Worm (Caenorhabditis elegans) whole organism, L2 larva: ENCODE data around the gene F27E5.3.

ENCODE experiments used
- F13H6.1 ChIP-seq: sonication (generic microtip); optimal IDR thresholded peaks from 2 replicates; lab custom pipeline; 2016; ENCODE audit warnings: missing genetic modification characterization, missing compliant biosample characterization
- R02D3.7 ChIP-seq: fragments of 150-350 bp; optimal IDR thresholded peaks from 2 replicates; lab custom pipeline; 2014; ENCODE audit warnings: missing biosample characterization, missing genetic modification characterization
- ZK546.5 ChIP-seq: sonication (generic microtip); optimal IDR thresholded peaks from 2 replicates; lab custom pipeline; 2017; ENCODE audit warnings: missing biosample characterization, missing genetic modification characterization
- alr-1 ChIP-seq: fragments of 150-350 bp; optimal IDR thresholded peaks from 2 replicates; lab custom pipeline; 2014; ENCODE audit warnings: missing biosample characterization, missing genetic modification characterization
- aly-2 ChIP-seq: fragments of 150-350 bp; optimal IDR thresholded peaks from 2 replicates; lab custom pipeline; 2014; ENCODE audit warnings: missing biosample characterization, missing genetic modification characterization
- ama-1 ChIP-seq: fragments of 150-350 bp; optimal IDR thresholded peaks from 2 replicates; lab custom pipeline; 2018; ENCODE audit warnings: inconsistent platforms
- blmp-1 ChIP-seq: sonication (generic microtip); optimal IDR thresholded peaks from 2 replicates; lab custom pipeline; 2017; ENCODE audit warnings: missing genetic modification characterization, mild to moderate bottlenecking, missing compliant biosample characterization, antibody characterized with exemption, moderate library complexity; ENCODE audit not compliant: insufficient read depth
- ceh-16 ChIP-seq: fragments of 150-350 bp; optimal IDR thresholded peaks from 2 replicates; lab custom pipeline; 2014; ENCODE audit warnings: missing biosample characterization, missing genetic modification characterization
- ceh-82 ChIP-seq: fragments of 150-350 bp; optimal IDR thresholded peaks from 2 replicates; lab custom pipeline; 2014; ENCODE audit warnings: missing biosample characterization, missing genetic modification characterization
- dmd-4 ChIP-seq: sonication (generic microtip); optimal IDR thresholded peaks from 2 replicates; lab custom pipeline; 2017; ENCODE audit warnings: missing biosample characterization, missing genetic modification characterization
- egl-27 ChIP-seq: sonication (generic microtip); optimal IDR thresholded peaks from 3 replicates; lab custom pipeline; 2017; ENCODE audit warnings: missing biosample characterization, missing genetic modification reagents, missing genetic modification characterization
- elt-1 ChIP-seq: fragments of 150-350 bp; optimal IDR thresholded peaks from 2 replicates; lab custom pipeline; 2014; ENCODE audit warnings: missing biosample characterization, missing genetic modification characterization
- fos-1 ChIP-seq: fragments of 150-350 bp; optimal IDR thresholded peaks from 2 replicates; lab custom pipeline; 2014; ENCODE audit warnings: missing biosample characterization, missing genetic modification characterization
- gmeb-1 ChIP-seq: fragments of 150-350 bp; optimal IDR thresholded peaks from 2 replicates; lab custom pipeline; 2014; ENCODE audit warnings: missing biosample characterization, missing genetic modification characterization
- lin-11 ChIP-seq: fragments of 150-350 bp; sonication (generic microtip); optimal IDR thresholded peaks from 2 replicates; lab custom pipeline; 2014; ENCODE audit warnings: missing biosample characterization, missing genetic modification characterization, inconsistent platforms, mixed read lengths
- lin-13 ChIP-seq: fragments of 150-350 bp; optimal IDR thresholded peaks from 2 replicates; lab custom pipeline; 2014; ENCODE audit warnings: missing biosample characterization, missing genetic modification reagents, missing genetic modification characterization
- lin-39 ChIP-seq: fragments of 150-350 bp; optimal IDR thresholded peaks from 2 replicates; lab custom pipeline; 2014; ENCODE audit warnings: missing biosample characterization, missing genetic modification reagents, missing genetic modification characterization
- lsy-2 ChIP-seq, 2 experiments: fragments of 150-350 bp in 1 of 2; sonication (generic microtip) in 1 of 2; optimal IDR thresholded peaks; 2 replicates each; lab custom pipeline; 2014 to 2017; ENCODE audit warnings: missing biosample characterization in 2 of 2, missing genetic modification characterization in 2 of 2
- mab-5 ChIP-seq: fragments of 150-350 bp; optimal IDR thresholded peaks from 2 replicates; lab custom pipeline; 2014; ENCODE audit warnings: missing biosample characterization, missing genetic modification characterization
- mbf-1 ChIP-seq: sonication (generic microtip); optimal IDR thresholded peaks from 2 replicates; lab custom pipeline; 2017; ENCODE audit warnings: missing biosample characterization, missing genetic modification characterization
- mdl-1 ChIP-seq, 2 experiments: fragments of 150-350 bp in 1 of 2; sonication (generic microtip) in 1 of 2; optimal IDR thresholded peaks; 2 replicates each; lab custom pipeline; 2017; ENCODE audit warnings: missing biosample characterization in 2 of 2, missing genetic modification characterization in 2 of 2
- nhr-10 ChIP-seq: sonication (generic microtip); optimal IDR thresholded peaks from 2 replicates; lab custom pipeline; 2017; ENCODE audit warnings: missing biosample characterization, missing genetic modification characterization
- nhr-11 ChIP-seq: fragments of 150-350 bp; optimal IDR thresholded peaks from 2 replicates; lab custom pipeline; 2014; ENCODE audit warnings: missing biosample characterization, missing genetic modification characterization
- nhr-12 ChIP-seq: fragments of 150-350 bp; optimal IDR thresholded peaks from 2 replicates; lab custom pipeline; 2014; ENCODE audit warnings: missing biosample characterization, missing genetic modification characterization
- nhr-21 ChIP-seq: fragments of 150-350 bp; optimal IDR thresholded peaks from 2 replicates; lab custom pipeline; 2014; ENCODE audit warnings: missing biosample characterization, missing genetic modification characterization
- nhr-23 ChIP-seq: fragments of 150-350 bp; optimal IDR thresholded peaks from 2 replicates; lab custom pipeline; 2014; ENCODE audit warnings: missing biosample characterization, missing genetic modification reagents, missing genetic modification characterization
- nhr-25 ChIP-seq: fragments of 150-350 bp; sonication (generic microtip); optimal IDR thresholded peaks from 3 replicates; lab custom pipeline; 2014; ENCODE audit warnings: missing biosample characterization, missing genetic modification characterization
- nhr-6 ChIP-seq: fragments of 150-350 bp; optimal IDR thresholded peaks from 2 replicates; lab custom pipeline; 2014; ENCODE audit warnings: missing biosample characterization, missing genetic modification characterization
- nhr-77 ChIP-seq: fragments of 150-350 bp; optimal IDR thresholded peaks from 2 replicates; lab custom pipeline; 2014; ENCODE audit warnings: missing biosample characterization, missing genetic modification characterization
- peb-1 ChIP-seq: fragments of 150-350 bp; optimal IDR thresholded peaks from 2 replicates; lab custom pipeline; 2014; ENCODE audit warnings: missing biosample characterization, missing genetic modification characterization
- skn-1 ChIP-seq: sonication (generic microtip); optimal IDR thresholded peaks from 2 replicates; lab custom pipeline; 2017; ENCODE audit warnings: missing biosample characterization, missing genetic modification characterization
- sma-3 ChIP-seq: sonication (generic microtip); optimal IDR thresholded peaks from 2 replicates; lab custom pipeline; 2016; ENCODE audit warnings: missing genetic modification reagents, missing genetic modification characterization, missing compliant biosample characterization
- sma-9 ChIP-seq, 2 experiments: fragments of 150-350 bp in 1 of 2; sonication (generic microtip) in 1 of 2; optimal IDR thresholded peaks; 2 replicates each; lab custom pipeline; 2014 to 2016; ENCODE audit warnings: missing genetic modification characterization in 2 of 2, mild to moderate bottlenecking in 1 of 2, missing biosample characterization in 1 of 2, missing compliant biosample characterization in 1 of 2, missing genetic modification reagents in 1 of 2, moderate library complexity in 1 of 2
- snpc-4 ChIP-seq: fragments of 150-350 bp; optimal IDR thresholded peaks from 2 replicates; lab custom pipeline; 2014; ENCODE audit warnings: missing biosample characterization, missing genetic modification characterization
- unc-55 ChIP-seq: fragments of 150-350 bp; sonication (generic microtip); optimal IDR thresholded peaks from 3 replicates; lab custom pipeline; 2014; ENCODE audit warnings: missing biosample characterization, missing genetic modification reagents, missing genetic modification characterization
- zag-1 ChIP-seq: fragments of 150-350 bp; optimal IDR thresholded peaks from 2 replicates; lab custom pipeline; 2014; ENCODE audit warnings: missing biosample characterization, missing genetic modification characterization

Gene F27E5.3

DNA sequence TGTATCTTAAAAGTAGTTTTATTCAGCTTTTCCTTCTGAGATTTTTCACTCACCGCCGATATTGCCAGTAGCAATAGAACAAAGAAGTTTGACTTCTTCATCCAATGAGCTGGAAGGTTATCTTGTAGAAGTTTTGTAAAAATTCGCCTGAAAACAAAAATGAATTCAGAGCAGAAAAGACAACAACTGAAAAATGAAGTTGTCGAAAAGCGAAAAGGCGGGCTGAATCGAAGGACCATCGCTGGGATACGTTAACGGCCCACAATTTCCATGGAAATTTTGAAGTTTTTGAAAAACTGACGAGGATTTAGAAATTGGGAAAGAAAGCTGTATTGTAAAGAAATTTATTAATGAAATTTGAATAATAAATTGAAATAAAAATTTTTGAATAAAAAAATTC is 22.3 kb downstream of the F27E5.3 start, which contains the start of gene lov-1:
TSS of gene lov-1 (minus strand) at position 101 of the 400 bp plus-strand sequence.
- TF ChIP-seq nhr-6 (tag; lab: Kevin White, UChicago) (no peak), mdl-1 (tag; optimal IDR thresholded peaks at IDR 0.05; lab: Kevin White, UChicago) (no peak), egl-27 (tag; lab: Kevin White, UChicago) (no peak), sma-9 (GFP tag; optimal IDR thresholded peaks at IDR 0.05; lab: Kevin White, UChicago) (no peak), sma-9 (tag; optimal IDR thresholded peaks at IDR 0.05; lab: Kevin White, UChicago) (no peak), ceh-16 (tag; lab: Kevin White, UChicago) (no peak), nhr-11 (no peak), ama-1 (no peak), lsy-2 (tag; optimal IDR thresholded peaks at IDR 0.05; lab: Kevin White, UChicago) (no peak)

- no peak for TF ChIP-seq lin-11 (tag; lab: Kevin White, UChicago)
- no peak for TF ChIP-seq mdl-1 (tag; optimal IDR thresholded peaks at IDR 0.05; lab: Kevin White, UChicago)
- TF ChIP-seq nhr-12 (tag; lab: Kevin White, UChicago) = no peak
- no peak for TF ChIP-seq zag-1 (tag; lab: Kevin White, UChicago)
- no peak for TF ChIP-seq sma-9 (GFP tag; optimal IDR thresholded peaks at IDR 0.05; lab: Kevin White, UChicago)
- TF ChIP-seq sma-9 (tag; optimal IDR thresholded peaks at IDR 0.05; lab: Kevin White, UChicago) = no peak
- TF ChIP-seq ZK546.5 (tag; lab: Kevin White, UChicago) = no peak
- TF ChIP-seq lin-13 (GFP tag; lab: Kevin White, UChicago) = no peak
- no peak for TF ChIP-seq nhr-21 (tag; lab: Kevin White, UChicago)
- TF ChIP-seq sma-3 (GFP tag; lab: Kevin White, UChicago) = no peak
- no peak for TF ChIP-seq skn-1
- TF ChIP-seq unc-55 (GFP tag; lab: Kevin White, UChicago) = no peak
- TF ChIP-seq fos-1 (tag; lab: Kevin White, UChicago) = no peak
- no peak for TF ChIP-seq nhr-11
- TF ChIP-seq alr-1 (tag; lab: Kevin White, UChicago) = no peak
- no peak for TF ChIP-seq ceh-82 (tag; lab: Kevin White, UChicago)
- TF ChIP-seq R02D3.7 (tag; lab: Kevin White, UChicago) = no peak
- no peak for TF ChIP-seq F13H6.1 (tag; lab: Kevin White, UChicago)
Observed at ce11 chrII:10116690-10117089, 27.3 kb downstream of the F27E5.3 start.

- TF ChIP-seq mab-5 = no peak
- TF ChIP-seq nhr-77 (tag; lab: Kevin White, UChicago) = no peak
- TF ChIP-seq mdl-1 (tag; optimal IDR thresholded peaks at IDR 0.05; lab: Kevin White, UChicago) = no peak
- TF ChIP-seq nhr-25 (tag; lab: Kevin White, UChicago) = no peak
- no peak for TF ChIP-seq ama-1
- TF ChIP-seq lsy-2 (tag; optimal IDR thresholded peaks at IDR 0.05; lab: Kevin White, UChicago) = no peak
Observed at ce11 chrII:10108377-10108776, 35.6 kb downstream of the F27E5.3 start, which contains the start of the genes ZK945.7 and ZK945.8. TSS of gene ZK945.7 (minus strand) at chrII:10108477. TSS of gene ZK945.8 (plus strand) at chrII:10108651.

DNA sequence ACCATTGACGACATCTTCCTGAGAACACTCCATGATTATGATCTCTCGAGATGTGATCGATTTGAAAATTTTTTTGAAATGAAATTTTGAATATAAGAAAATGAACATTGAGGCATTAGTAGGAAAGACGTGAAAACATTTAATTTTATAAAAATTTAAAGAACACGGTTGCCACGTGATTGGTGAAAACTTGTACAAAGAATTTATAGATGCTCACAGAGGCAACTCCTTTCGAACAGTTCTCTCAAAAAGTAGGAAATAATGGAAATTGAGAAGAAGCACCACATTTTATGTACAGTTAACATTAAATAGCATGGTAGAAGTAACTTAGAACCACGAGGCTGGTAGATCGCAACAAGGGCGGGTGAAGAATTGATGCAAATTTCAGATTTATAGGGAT is 37.1 kb downstream of the F27E5.3 start, which contains the start of gene ZK945.6:
TSS of gene ZK945.6 (minus strand) at position 101 of the 400 bp plus-strand sequence.
- no peak for TF ChIP-seq nhr-25 (tag; lab: Kevin White, UChicago)
- TF ChIP-seq peb-1 (tag; lab: Kevin White, UChicago) = no peak
- TF ChIP-seq gmeb-1 = no peak
- no peak for TF ChIP-seq mdl-1 (tag; optimal IDR thresholded peaks at IDR 0.05; lab: Kevin White, UChicago)
- no peak for TF ChIP-seq lin-39 (tag; lab: Kevin White, UChicago)
- TF ChIP-seq skn-1 = no peak
- no peak for TF ChIP-seq elt-1 (tag; lab: Kevin White, UChicago)
- no peak for TF ChIP-seq nhr-10 (tag; lab: Kevin White, UChicago)
- no peak for TF ChIP-seq zag-1 (tag; lab: Kevin White, UChicago)
- TF ChIP-seq alr-1 (tag; lab: Kevin White, UChicago) = no peak
- TF ChIP-seq ceh-82 (tag; lab: Kevin White, UChicago) = no peak
- TF ChIP-seq nhr-21 (tag; lab: Kevin White, UChicago) = no peak
- no peak for TF ChIP-seq nhr-11
- no peak for TF ChIP-seq ceh-16 (tag; lab: Kevin White, UChicago)
- no peak for TF ChIP-seq snpc-4
- no peak for TF ChIP-seq nhr-77 (tag; lab: Kevin White, UChicago)
- no peak for TF ChIP-seq lsy-2 (tag; optimal IDR thresholded peaks at IDR 0.05; lab: Kevin White, UChicago)
- TF ChIP-seq blmp-1 = no peak
- TF ChIP-seq lin-11 (tag; lab: Kevin White, UChicago) = no peak

DNA sequence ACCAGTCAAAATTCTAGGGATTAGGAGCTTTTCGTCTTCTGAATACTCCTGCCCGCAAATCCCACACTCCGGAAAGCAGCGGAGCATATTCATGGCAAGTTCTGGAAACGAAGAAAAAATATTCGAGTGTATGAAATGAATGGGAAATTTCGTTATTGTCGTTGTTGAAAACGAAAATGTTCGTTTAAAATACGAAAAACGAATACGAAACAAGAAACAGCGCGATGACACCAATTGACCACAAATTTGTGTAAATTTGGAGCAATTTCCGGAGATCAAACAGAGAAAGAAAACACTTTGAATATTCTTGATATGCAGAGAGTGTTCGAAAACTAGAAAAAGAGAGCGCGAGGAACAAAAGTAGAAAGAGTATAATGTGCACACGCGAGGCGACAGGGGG is 38.4 kb downstream of the F27E5.3 start, which contains the start of gene ZK945.4:
TSS of gene ZK945.4 (minus strand) at position 101 of the 400 bp plus-strand sequence.
- TF ChIP-seq nhr-23 (tag; lab: Kevin White, UChicago) = no peak
- TF ChIP-seq mbf-1 (tag; lab: Kevin White, UChicago) = no peak
- TF ChIP-seq ceh-16 (tag; lab: Kevin White, UChicago) = no peak
- TF ChIP-seq dmd-4 (tag; lab: Kevin White, UChicago) = no peak
- no peak for TF ChIP-seq ZK546.5 (tag; lab: Kevin White, UChicago)
- no peak for TF ChIP-seq aly-2
